Worm (Caenorhabditis elegans) whole organism, L4/young adult: Measurements from ENCODE around the gene Y45F10B.9.

Source experiments
- W03F9.2 ChIP-seq: fragments of 150-350 bp; optimal IDR thresholded peaks from 2 replicates; lab custom pipeline; 2014; ENCODE audit warnings: missing biosample characterization, missing genetic modification characterization
- dao-5 ChIP-seq: sonication (generic microtip); optimal IDR thresholded peaks from 2 replicates; lab custom pipeline; 2016; ENCODE audit warnings: missing genotype, missing genetic modification characterization, moderate library complexity, missing compliant biosample characterization
- him-1 ChIP-seq: sonication (generic microtip); optimal IDR thresholded peaks from 2 replicates; lab custom pipeline; 2016; ENCODE audit warnings: missing genotype, missing genetic modification reagents, missing genetic modification characterization, missing compliant biosample characterization

DNA sequence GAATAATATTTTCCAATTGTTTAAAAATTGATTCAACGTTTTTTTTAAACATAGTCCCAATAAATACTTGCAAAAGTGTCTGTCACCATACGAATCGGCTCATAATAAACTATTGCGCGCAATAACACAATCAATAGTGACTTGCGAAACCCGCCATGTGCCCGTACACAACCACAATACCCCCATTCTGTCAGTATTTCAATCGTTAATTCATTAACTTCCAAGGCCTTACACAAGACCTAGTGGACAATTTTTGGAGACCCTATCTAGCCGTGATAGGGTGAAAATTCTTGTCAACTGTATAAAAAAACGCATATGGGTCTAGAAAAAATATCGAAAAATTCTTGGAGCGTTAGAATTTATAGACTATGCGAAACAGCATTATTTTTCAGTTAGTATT is 2.9 kb upstream of the Y45F10B.9 start:
- TF ChIP-seq him-1 (tag; lab: Kevin White, UChicago), result no peak
- no peak for TF ChIP-seq W03F9.2 (tag; lab: Kevin White, UChicago)
- TF ChIP-seq dao-5, result no peak
